Fruit fly (Drosophila melanogaster) whole organism, embryonic: ENCODE results near the gene CG43255.

Source experiments
- ATbp ChIP-seq: fragments of 200-800 bp; sonication (Bioruptor generic); optimal IDR thresholded peaks from 2 replicates; lab custom pipeline; 2017; ENCODE audit warnings: missing biosample characterization, mild to moderate bottlenecking, missing genetic modification characterization, missing genetic modification reagents
- Adf1 ChIP-seq: fragments of 200-800 bp; sonication (Bioruptor generic); IDR thresholded peaks from 2 replicates; pipeline ENCODE4 v1.3.6; 2022; ENCODE audit warnings: missing biosample characterization, missing genetic modification characterization
- CG10959 ChIP-seq: fragments of 200-800 bp; sonication (Bioruptor generic); IDR thresholded peaks from 2 replicates; pipeline ENCODE4 v1.3.6; 2022; ENCODE audit warnings: missing biosample characterization, missing genetic modification characterization
- CG1233 ChIP-seq: fragments of 200-800 bp; sonication (Bioruptor generic); optimal IDR thresholded peaks from 4 replicates; lab custom pipeline; 2018; ENCODE audit warnings: missing biosample characterization, mild to moderate bottlenecking, missing genetic modification characterization
- CG12391 ChIP-seq: fragments of 200-800 bp; sonication (Bioruptor generic); optimal IDR thresholded peaks from 3 replicates; lab custom pipeline; 2018; ENCODE audit warnings: missing biosample characterization, mild to moderate bottlenecking, missing genetic modification characterization, moderate library complexity
- CG12659 ChIP-seq: fragments of 200-800 bp; sonication (Bioruptor generic); optimal IDR thresholded peaks from 3 replicates; lab custom pipeline; 2017; ENCODE audit warnings: mild to moderate bottlenecking, missing biosample characterization, missing genetic modification reagents, missing genetic modification characterization
- CG14667 ChIP-seq: fragments of 200-800 bp; sonication (Bioruptor generic); IDR thresholded peaks from 2 replicates; pipeline ENCODE4 v1.3.6; 2022; ENCODE audit warnings: missing biosample characterization, missing genetic modification characterization
- CG15514 ChIP-seq: fragments of 200-800 bp; sonication (Bioruptor generic); optimal IDR thresholded peaks from 3 replicates; lab custom pipeline; 2017; ENCODE audit warnings: missing biosample characterization, missing genetic modification characterization, mild to moderate bottlenecking, moderate library complexity, missing genetic modification reagents
- CG1647 ChIP-seq: fragments of 200-800 bp; sonication (Bioruptor generic); optimal IDR thresholded peaks from 3 replicates; lab custom pipeline; 2016; ENCODE audit warnings: missing biosample characterization, missing genetic modification characterization
- CG17186 ChIP-seq: fragments of 200-800 bp; sonication (Bioruptor generic); optimal IDR thresholded peaks from 3 replicates; lab custom pipeline; 2017; ENCODE audit warnings: missing biosample characterization, missing genetic modification reagents, missing genetic modification characterization
- CG30431 ChIP-seq: fragments of 200-800 bp; sonication (Bioruptor generic); optimal IDR thresholded peaks from 2 replicates; lab custom pipeline; 2017; ENCODE audit warnings: missing biosample characterization, missing genetic modification characterization
- CG31365 ChIP-seq: fragments of 200-800 bp; sonication (Bioruptor generic); optimal IDR thresholded peaks from 2 replicates; lab custom pipeline; 2018; ENCODE audit warnings: missing biosample characterization, mild to moderate bottlenecking, missing genetic modification characterization
- CG32532 ChIP-seq: fragments of 200-800 bp; sonication (Bioruptor generic); IDR thresholded peaks from 2 replicates; pipeline ENCODE4 v1.3.6; 2022; ENCODE audit warnings: missing biosample characterization, missing genetic modification characterization
- CG34422 ChIP-seq: fragments of 200-800 bp; sonication (Bioruptor generic); IDR thresholded peaks from 3 replicates; pipeline ENCODE4 v1.3.6; 2022; ENCODE audit warnings: missing biosample characterization, missing genetic modification characterization
- CG4730 ChIP-seq: fragments of 200-800 bp; sonication (Bioruptor generic); IDR thresholded peaks from 2 replicates; pipeline ENCODE4 v1.3.6; 2022; ENCODE audit warnings: missing biosample characterization, missing genetic modification characterization
- CG6254 ChIP-seq: fragments of 200-800 bp; sonication (Bioruptor generic); optimal IDR thresholded peaks from 3 replicates; lab custom pipeline; 2017; ENCODE audit warnings: mild to moderate bottlenecking, missing biosample characterization, missing genetic modification reagents, missing genetic modification characterization
- CG7745 ChIP-seq: fragments of 200-800 bp; sonication (Bioruptor generic); optimal IDR thresholded peaks from 2 replicates; lab custom pipeline; 2018; ENCODE audit warnings: missing biosample characterization, mild to moderate bottlenecking, missing genetic modification characterization, moderate library complexity
- CG8924 ChIP-seq: fragments of 200-800 bp; optimal IDR thresholded peaks from 3 replicates; lab custom pipeline; 2019; ENCODE audit warnings: missing biosample characterization, mild to moderate bottlenecking, missing genetic modification characterization, moderate library complexity
- CG9797 ChIP-seq: fragments of 200-800 bp; sonication (Bioruptor generic); optimal IDR thresholded peaks from 3 replicates; lab custom pipeline; 2018; ENCODE audit warnings: missing biosample characterization, mild to moderate bottlenecking, missing genetic modification characterization
- CTCF ChIP-seq: fragments of 200-800 bp; sonication (Bioruptor generic); optimal IDR thresholded peaks from 2 replicates; lab custom pipeline; 2017; ENCODE audit warnings: missing biosample characterization, mild to moderate bottlenecking, missing genetic modification characterization, moderate library complexity
- D19A ChIP-seq: fragments of 200-800 bp; optimal IDR thresholded peaks from 3 replicates; lab custom pipeline; 2019; ENCODE audit warnings: missing biosample characterization, mild to moderate bottlenecking, missing genetic modification characterization, moderate library complexity
- Drgx ChIP-seq: fragments of 200-800 bp; sonication (Bioruptor generic); IDR thresholded peaks from 2 replicates; pipeline ENCODE4 v1.3.6; 2022; ENCODE audit warnings: missing biosample characterization, missing genetic modification characterization
- Eip74EF ChIP-seq, 2 experiments: fragments of 200-800 bp in 1 of 2; fragments of >200 bp in 1 of 2; sonication (Bioruptor generic) in 1 of 2; optimal IDR thresholded peaks; 2 replicates each; lab custom pipeline; 2017 to 2019; ENCODE audit warnings: missing biosample characterization in 2 of 2, missing genetic modification characterization in 2 of 2, mild to moderate bottlenecking in 1 of 2, moderate library complexity in 1 of 2
- Fer2 ChIP-seq: fragments of 200-800 bp; sonication (Bioruptor generic); optimal IDR thresholded peaks from 2 replicates; lab custom pipeline; 2018; ENCODE audit warnings: missing biosample characterization, mild to moderate bottlenecking, missing genetic modification characterization, moderate library complexity
- H2.0 ChIP-seq: fragments of 200-800 bp; sonication (Bioruptor generic); IDR thresholded peaks from 2 replicates; pipeline ENCODE4 v1.3.6; 2022; ENCODE audit warnings: missing biosample characterization, missing genetic modification characterization
- Hsf ChIP-seq: fragments of 200-800 bp; sonication (Bioruptor generic); optimal IDR thresholded peaks from 3 replicates; lab custom pipeline; 2016; ENCODE audit warnings: missing biosample characterization, missing genetic modification characterization
- NC2α ChIP-seq: fragments of 200-800 bp; sonication (Bioruptor generic); optimal IDR thresholded peaks from 2 replicates; lab custom pipeline; 2016; ENCODE audit warnings: missing biosample characterization, missing genetic modification characterization
- NFAT ChIP-seq: fragments of 200-800 bp; sonication (Bioruptor generic); IDR thresholded peaks from 2 replicates; pipeline ENCODE4 v1.3.6; 2022; ENCODE audit warnings: missing biosample characterization, missing genetic modification characterization
- PHDP ChIP-seq: fragments of 200-800 bp; sonication (Bioruptor generic); optimal IDR thresholded peaks from 3 replicates; lab custom pipeline; 2018; ENCODE audit warnings: missing biosample characterization, mild to moderate bottlenecking, missing genetic modification characterization, moderate library complexity
- Pdp1 ChIP-seq, 2 experiments: fragments of 200-800 bp; sonication (Bioruptor generic); optimal IDR thresholded peaks; 3 replicates each; lab custom pipeline; 2016; ENCODE audit warnings: missing biosample characterization in 2 of 2, missing genetic modification characterization in 2 of 2, mild to moderate bottlenecking in 1 of 2, moderate library complexity in 1 of 2
- Poxn ChIP-seq: fragments of 200-800 bp; sonication (Bioruptor generic); IDR thresholded peaks from 2 replicates; pipeline ENCODE4 v1.3.6; 2022; ENCODE audit warnings: missing biosample characterization, missing genetic modification characterization
- Ptx1 ChIP-seq: fragments of 200-800 bp; sonication (Bioruptor generic); IDR thresholded peaks from 2 replicates; pipeline ENCODE4 v1.3.6; 2022; ENCODE audit warnings: missing biosample characterization, missing genetic modification characterization
- Rfx ChIP-seq: fragments of 200-800 bp; sonication (Bioruptor generic); IDR thresholded peaks from 2 replicates; pipeline ENCODE4 v1.3.6; 2022; ENCODE audit warnings: missing biosample characterization, missing genetic modification characterization
- Sry-β ChIP-seq: fragments of 200-800 bp; sonication (Bioruptor generic); optimal IDR thresholded peaks from 2 replicates; lab custom pipeline; 2018; ENCODE audit warnings: missing biosample characterization, mild to moderate bottlenecking, missing genetic modification characterization, moderate library complexity
- Taf1 ChIP-seq: fragments of 200-800 bp; sonication (Bioruptor generic); IDR thresholded peaks from 2 replicates; pipeline ENCODE4 v1.3.6; 2022; ENCODE audit warnings: missing biosample characterization, missing genetic modification characterization
- crp ChIP-seq, 2 experiments: fragments of 200-800 bp; sonication (Bioruptor generic); optimal IDR thresholded peaks; 2 replicates in 1 of 2; 3 replicates in 1 of 2; lab custom pipeline; 2017; ENCODE audit warnings: missing biosample characterization in 2 of 2, missing genetic modification characterization in 2 of 2, mild to moderate bottlenecking in 1 of 2, moderate library complexity in 1 of 2
- gcm ChIP-seq: fragments of 200-800 bp; sonication (Bioruptor generic); optimal IDR thresholded peaks from 2 replicates; lab custom pipeline; 2019; ENCODE audit warnings: missing biosample characterization, mild to moderate bottlenecking, missing genetic modification characterization, moderate library complexity
- grn ChIP-seq: fragments of 200-800 bp; sonication (Bioruptor generic); optimal IDR thresholded peaks from 3 replicates; lab custom pipeline; 2017; ENCODE audit warnings: missing biosample characterization, missing genetic modification characterization
- her ChIP-seq: fragments of 200-800 bp; sonication (Bioruptor generic); optimal IDR thresholded peaks from 2 replicates; lab custom pipeline; 2016; ENCODE audit warnings: missing biosample characterization, missing genetic modification characterization
- lov ChIP-seq, 2 experiments: fragments of 200-800 bp in 1 of 2; fragments of >200 bp in 1 of 2; sonication (Bioruptor generic) in 1 of 2; IDR thresholded peaks in 1 of 2; optimal IDR thresholded peaks in 1 of 2; 2 replicates in 1 of 2; 3 replicates in 1 of 2; pipeline versions ENCODE4 v1.3.6 to Lab custom; 2017 to 2022; ENCODE audit warnings: missing biosample characterization in 1 of 2, missing genetic modification characterization in 1 of 2
- peb ChIP-seq: fragments of 200-800 bp; sonication (Bioruptor generic); IDR thresholded peaks from 2 replicates; pipeline ENCODE4 v1.3.6; 2022; ENCODE audit warnings: missing biosample characterization, missing genetic modification characterization
- pho ChIP-seq: fragments of 200-800 bp; sonication (Bioruptor generic); optimal IDR thresholded peaks from 2 replicates; lab custom pipeline; 2016; ENCODE audit warnings: missing biosample characterization, missing genetic modification characterization
- psq ChIP-seq: fragments of 200-800 bp; sonication (Bioruptor generic); optimal IDR thresholded peaks from 2 replicates; lab custom pipeline; 2017; ENCODE audit warnings: missing biosample characterization, missing genetic modification characterization
- ranshi ChIP-seq: fragments of 200-800 bp; sonication (Bioruptor generic); IDR thresholded peaks from 2 replicates; pipeline ENCODE4 v1.3.6; 2022; ENCODE audit warnings: missing biosample characterization, missing genetic modification characterization
- ro ChIP-seq: fragments of 200-800 bp; sonication (Bioruptor generic); IDR thresholded peaks from 2 replicates; pipeline ENCODE4 v1.3.6; 2022; ENCODE audit warnings: missing biosample characterization, missing genetic modification characterization
- sim ChIP-seq: fragments of 200-800 bp; sonication (Bioruptor generic); IDR thresholded peaks from 2 replicates; pipeline ENCODE4 v1.3.6; 2022; ENCODE audit warnings: missing biosample characterization, missing genetic modification characterization
- so ChIP-seq: fragments of 200-800 bp; sonication (Bioruptor generic); IDR thresholded peaks from 3 replicates; pipeline ENCODE4 v1.3.6; 2022; ENCODE audit warnings: missing biosample characterization, missing genetic modification characterization
- stc ChIP-seq: fragments of 200-800 bp; sonication (Bioruptor generic); IDR thresholded peaks from 2 replicates; pipeline ENCODE4 v1.3.6; 2022; ENCODE audit warnings: missing biosample characterization, missing genetic modification characterization
- vfl ChIP-seq: fragments of 200-800 bp; sonication (Bioruptor generic); optimal IDR thresholded peaks from 2 replicates; lab custom pipeline; 2016; ENCODE audit warnings: missing biosample characterization, missing genetic modification characterization

Gene CG43255

DNA sequence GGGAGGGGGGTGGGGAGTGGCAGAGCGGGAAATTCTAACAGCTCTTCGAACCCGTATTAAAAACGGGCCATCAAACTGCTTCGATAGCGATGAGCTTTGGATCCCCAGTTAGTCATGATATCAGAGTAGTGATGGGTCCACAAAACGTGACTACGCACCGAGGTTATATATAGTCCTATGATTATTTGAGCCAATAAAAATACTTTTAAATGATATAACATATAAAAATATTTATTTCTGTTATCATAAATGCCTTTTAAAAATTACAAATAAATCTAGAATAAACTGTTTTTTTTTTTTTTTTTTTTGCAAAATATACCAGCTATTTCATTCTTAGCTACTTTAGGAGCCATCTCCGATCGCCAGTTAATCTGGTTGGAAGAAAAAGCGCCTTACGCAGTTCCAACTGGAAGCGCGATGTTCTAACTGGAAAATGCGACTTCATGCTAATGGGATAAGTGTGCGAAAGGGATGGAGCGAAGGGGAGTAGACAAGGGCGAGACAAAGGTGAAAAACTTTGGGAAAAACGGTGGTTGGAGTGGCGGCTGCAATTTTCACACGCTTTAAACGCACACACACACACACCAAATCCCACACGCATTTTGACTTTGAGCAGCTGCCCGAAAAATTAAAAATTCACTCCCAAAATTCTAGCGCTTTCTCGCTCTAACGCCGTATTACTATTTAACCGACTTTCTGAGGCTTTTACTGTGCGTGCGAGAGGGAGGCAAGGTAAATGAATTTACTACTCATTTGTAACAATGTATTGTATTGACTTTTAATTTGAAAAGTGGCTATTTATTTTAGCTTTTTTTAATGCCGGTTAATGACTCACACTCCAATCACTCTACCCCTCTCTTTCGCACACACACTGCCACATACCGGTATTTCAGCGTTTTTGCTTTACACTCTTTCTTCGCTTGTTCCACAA, 26.6 kb upstream of the CG43255 start (continued):
- TF ChIP-seq Taf1 (no peak), Pdp1 (GFP tag; optimal IDR thresholded peaks at IDR 0.05; lab: Kevin White, UChicago) (no peak), Ptx1 (no peak), pho (GFP tag; lab: Kevin White, UChicago) (no peak), CG32532 (GFP tag; lab: Robert Waterston, UW) (peak; percentile 46; the same call in 1 of the 2 replicates), ATbp (GFP tag; lab: Kevin White, UChicago) (peak; percentile 9), Adf1 (GFP tag; lab: Robert Waterston, UW) (no peak), so (GFP tag; lab: Robert Waterston, UW) (no peak), Poxn (GFP tag; lab: Robert Waterston, UW) (no peak), sim (GFP tag; lab: Robert Waterston, UW) (no peak), NFAT (no peak), CG4730 (no peak), CG6254 (GFP tag; lab: Kevin White, UChicago) (no peak), her (GFP tag; lab: Kevin White, UChicago) (no peak), CG34422 (GFP tag; lab: Robert Waterston, UW) (0 out of 3 replicates have a peak, but pooled peaks have one; percentile 15), CG17186 (GFP tag; lab: Kevin White, UChicago) (no peak), crp (GFP tag; optimal IDR thresholded peaks at IDR 0.05; lab: Kevin White, UChicago) (no peak), grn (GFP tag; lab: Kevin White, UChicago) (no peak), CG8924 (tag; lab: Kevin White, UChicago) (no peak), PHDP (tag; lab: Kevin White, UChicago) (no peak), lov (optimal IDR thresholded peaks at IDR 0.05; lab: Kevin White, UChicago) (no peak), lov (GFP tag; IDR thresholded peaks at IDR 0.05; lab: Robert Waterston, UW) (no peak), CG1233 (GFP tag; lab: Kevin White, UChicago) (no peak), ranshi (no peak), stc (GFP tag; lab: Robert Waterston, UW) (no peak), CG9797 (no peak), CG7745 (tag; lab: Kevin White, UChicago) (peak; percentile 71), peb (GFP tag; lab: Robert Waterston, UW) (no peak), vfl (GFP tag; lab: Kevin White, UChicago) (no peak), Rfx (GFP tag; lab: Robert Waterston, UW) (0 out of 2 replicates have a peak, but pooled peaks have one; percentile 20), CG15514 (no peak), CTCF (GFP tag; lab: Kevin White, UChicago) (no peak), gcm (GFP tag; lab: Kevin White, UChicago) (peak; percentile 9), H2.0 (GFP tag; lab: Robert Waterston, UW) (no peak; the same call in 1 of the 2 replicates), psq (GFP tag; lab: Kevin White, UChicago) (no peak), CG10959 (GFP tag; lab: Robert Waterston, UW) (no peak), D19A (tag; lab: Kevin White, UChicago) (peak; percentile 15), CG1647 (GFP tag; lab: Kevin White, UChicago) (no peak), Drgx (GFP tag; lab: Robert Waterston, UW) (no peak), CG12659 (GFP tag; lab: Kevin White, UChicago) (no peak), CG30431 (GFP tag; lab: Kevin White, UChicago) (no peak), Sry-β (GFP tag; lab: Kevin White, UChicago) (peak; percentile 85), Fer2 (no peak), NC2α (GFP tag; lab: Kevin White, UChicago) (no peak), Hsf (no peak), CG14667 (GFP tag; lab: Robert Waterston, UW) (no peak), CG12391 (tag; lab: Kevin White, UChicago) (peak; percentile 44), ro (no peak), CG31365 (no peak), Eip74EF (GFP tag; optimal IDR thresholded peaks at IDR 0.05; lab: Kevin White, UChicago) (no peak)
